Fruit fly (Drosophila melanogaster) whole organism, pupa: ENCODE data around the gene ss.

Experiments used
- CG10348 ChIP-seq: fragments of 200-800 bp; sonication (Bioruptor generic); IDR thresholded peaks from 2 replicates; pipeline ENCODE4 v1.3.6; 2022; ENCODE audit warnings: missing biosample characterization, missing genetic modification characterization
- CG12605 ChIP-seq: fragments of 200-800 bp; sonication (Bioruptor generic); IDR thresholded peaks from 2 replicates; pipeline ENCODE4 v1.3.6; 2022; ENCODE audit warnings: missing biosample characterization, missing genetic modification characterization
- CG13204 ChIP-seq: fragments of 200-800 bp; sonication (Bioruptor generic); optimal IDR thresholded peaks from 2 replicates; lab custom pipeline; 2018; ENCODE audit warnings: missing biosample characterization, mild to moderate bottlenecking, missing genetic modification characterization, moderate library complexity
- CG14655 ChIP-seq: fragments of 200-800 bp; sonication (Bioruptor generic); optimal IDR thresholded peaks from 3 replicates; lab custom pipeline; 2017; ENCODE audit warnings: mild to moderate bottlenecking, missing biosample characterization, missing genetic modification reagents, missing genetic modification characterization
- CG15710 ChIP-seq: fragments of 200-800 bp; sonication (Bioruptor generic); optimal IDR thresholded peaks from 2 replicates; lab custom pipeline; 2018; ENCODE audit warnings: missing biosample characterization, mild to moderate bottlenecking, missing genetic modification characterization, moderate library complexity
- CG17806 ChIP-seq: fragments of 200-800 bp; sonication (Bioruptor generic); optimal IDR thresholded peaks from 2 replicates; lab custom pipeline; 2018; ENCODE audit warnings: missing biosample characterization, mild to moderate bottlenecking, missing genetic modification characterization, moderate library complexity
- CG32121 ChIP-seq: fragments of 200-800 bp; sonication (Bioruptor generic); IDR thresholded peaks from 2 replicates; pipeline ENCODE4 v1.3.6; 2022; ENCODE audit warnings: missing biosample characterization, missing genetic modification characterization
- CG34367 ChIP-seq: fragments of 200-800 bp; sonication (Bioruptor generic); optimal IDR thresholded peaks from 2 replicates; lab custom pipeline; 2018; ENCODE audit warnings: missing biosample characterization, mild to moderate bottlenecking, missing genetic modification characterization
- CG4496 ChIP-seq: fragments of 200-800 bp; sonication (Bioruptor generic); IDR thresholded peaks from 3 replicates; pipeline ENCODE4 v1.3.6; 2022; ENCODE audit warnings: missing biosample characterization, missing genetic modification characterization
- CG8159 ChIP-seq: fragments of 200-800 bp; sonication (Bioruptor generic); optimal IDR thresholded peaks from 3 replicates; lab custom pipeline; 2018; ENCODE audit warnings: missing biosample characterization, mild to moderate bottlenecking, missing genetic modification characterization, moderate library complexity
- CG8301 ChIP-seq: fragments of 200-800 bp; sonication (Bioruptor generic); optimal IDR thresholded peaks from 2 replicates; lab custom pipeline; 2018; ENCODE audit warnings: missing biosample characterization, mild to moderate bottlenecking, missing genetic modification characterization
- CG9948 ChIP-seq: fragments of 200-800 bp; sonication (Bioruptor generic); optimal IDR thresholded peaks from 2 replicates; lab custom pipeline; 2018; ENCODE audit warnings: missing biosample characterization, mild to moderate bottlenecking, missing genetic modification characterization, moderate library complexity
- D1 ChIP-seq: fragments of 200-800 bp; sonication (Bioruptor generic); optimal IDR thresholded peaks from 2 replicates; lab custom pipeline; 2018; ENCODE audit warnings: missing biosample characterization, mild to moderate bottlenecking, missing genetic modification characterization, moderate library complexity
- EcR ChIP-seq: fragments of 200-800 bp; sonication (Bioruptor generic); optimal IDR thresholded peaks from 3 replicates; lab custom pipeline; 2019; ENCODE audit warnings: missing biosample characterization, missing genetic modification characterization, mild to moderate bottlenecking, moderate library complexity, missing genetic modification reagents
- Ets98B ChIP-seq: fragments of 200-800 bp; sonication (Bioruptor generic); IDR thresholded peaks from 2 replicates; pipeline ENCODE4 v1.3.6; 2022; ENCODE audit warnings: missing biosample characterization, missing genetic modification characterization
- Pif1A ChIP-seq: fragments of 200-800 bp; sonication (Bioruptor generic); optimal IDR thresholded peaks from 3 replicates; lab custom pipeline; 2016; ENCODE audit warnings: missing biosample characterization, missing genetic modification characterization
- Pif1B ChIP-seq: fragments of 200-800 bp; sonication (Bioruptor generic); optimal IDR thresholded peaks from 3 replicates; lab custom pipeline; 2016; ENCODE audit warnings: missing biosample characterization, missing genetic modification characterization
- Snoo ChIP-seq: fragments of 200-800 bp; sonication (Bioruptor generic); optimal IDR thresholded peaks from 3 replicates; lab custom pipeline; 2017; ENCODE audit warnings: missing biosample characterization, mild to moderate bottlenecking, missing genetic modification characterization, inconsistent platforms
- fd96Ca ChIP-seq: fragments of 200-800 bp; sonication (Bioruptor generic); IDR thresholded peaks from 3 replicates; pipeline ENCODE4 v1.3.6; 2022; ENCODE audit warnings: missing biosample characterization, missing genetic modification characterization
- gl ChIP-seq: fragments of 200-800 bp; sonication (Bioruptor generic); optimal IDR thresholded peaks from 2 replicates; lab custom pipeline; 2018; ENCODE audit warnings: missing biosample characterization, mild to moderate bottlenecking, missing genetic modification characterization
- rn ChIP-seq: fragments of 200-800 bp; sonication (Bioruptor generic); IDR thresholded peaks from 2 replicates; pipeline ENCODE4 v1.3.6; 2022; ENCODE audit warnings: missing biosample characterization, missing genetic modification characterization

Gene ss

DNA sequence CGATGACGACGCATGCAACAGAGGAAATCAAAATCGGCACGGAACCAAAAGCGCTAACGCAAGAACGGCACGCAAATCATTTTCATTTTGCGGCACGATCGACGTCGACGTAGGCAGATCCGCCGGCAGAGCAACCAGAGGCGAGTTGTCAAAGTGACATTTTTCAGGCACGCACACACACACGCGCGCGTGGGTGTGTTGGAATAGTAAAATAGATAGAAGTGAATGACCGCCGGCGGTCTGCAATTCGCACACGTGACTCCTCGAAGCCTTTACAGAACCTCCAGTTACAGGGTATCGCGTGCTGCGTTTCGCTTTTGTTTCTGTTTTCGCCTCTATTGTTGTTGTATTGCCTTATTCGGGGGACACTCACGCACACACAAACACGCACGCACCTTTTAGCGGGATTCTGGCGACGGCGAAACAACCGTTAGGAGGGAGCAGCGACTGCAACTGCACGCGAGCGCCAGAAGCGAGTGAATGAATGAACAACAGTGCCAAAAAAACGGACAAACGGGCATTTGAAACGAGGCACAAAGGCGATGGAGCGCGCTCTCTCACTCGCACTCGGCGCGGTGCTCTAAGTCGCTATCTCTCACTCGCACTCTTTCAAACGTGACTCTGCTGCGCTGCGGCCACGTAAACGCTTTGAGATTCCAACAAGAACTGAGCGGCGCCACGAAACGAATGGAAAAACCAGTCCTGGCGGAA is at the start of gene ss:
ss (minus strand) TSS at position 668 of the 711 bp plus-strand sequence.
- TF ChIP-seq CG13204 (GFP tag; lab: Kevin White, UChicago) (peak; percentile 20), Ets98B (GFP tag; lab: Robert Waterston, UW) (no peak), CG32121 (GFP tag; lab: Robert Waterston, UW) (no peak), rn (GFP tag; lab: Robert Waterston, UW) (no peak), gl (no peak), Snoo (no peak), CG15710 (tag; lab: Kevin White, UChicago) (no peak), CG4496 (GFP tag; lab: Robert Waterston, UW) (no peak), fd96Ca (no peak)

- TF ChIP-seq Ets98B (GFP tag; lab: Robert Waterston, UW) = no peak; the same call in 1 of the 2 replicates
- no peak for TF ChIP-seq CG14655 (GFP tag; lab: Kevin White, UChicago)
- no peak for TF ChIP-seq CG15710 (tag; lab: Kevin White, UChicago)
- peak; percentile 22; the same call in 1 of the 3 replicates for TF ChIP-seq CG4496 (GFP tag; lab: Robert Waterston, UW)
- TF ChIP-seq EcR = peak; percentile 32
- TF ChIP-seq, all 21 proteins: peak for 2
Measured at dm6 chr3R:16452954-16453587, 49.6 kb upstream of the ss start.

DNA sequence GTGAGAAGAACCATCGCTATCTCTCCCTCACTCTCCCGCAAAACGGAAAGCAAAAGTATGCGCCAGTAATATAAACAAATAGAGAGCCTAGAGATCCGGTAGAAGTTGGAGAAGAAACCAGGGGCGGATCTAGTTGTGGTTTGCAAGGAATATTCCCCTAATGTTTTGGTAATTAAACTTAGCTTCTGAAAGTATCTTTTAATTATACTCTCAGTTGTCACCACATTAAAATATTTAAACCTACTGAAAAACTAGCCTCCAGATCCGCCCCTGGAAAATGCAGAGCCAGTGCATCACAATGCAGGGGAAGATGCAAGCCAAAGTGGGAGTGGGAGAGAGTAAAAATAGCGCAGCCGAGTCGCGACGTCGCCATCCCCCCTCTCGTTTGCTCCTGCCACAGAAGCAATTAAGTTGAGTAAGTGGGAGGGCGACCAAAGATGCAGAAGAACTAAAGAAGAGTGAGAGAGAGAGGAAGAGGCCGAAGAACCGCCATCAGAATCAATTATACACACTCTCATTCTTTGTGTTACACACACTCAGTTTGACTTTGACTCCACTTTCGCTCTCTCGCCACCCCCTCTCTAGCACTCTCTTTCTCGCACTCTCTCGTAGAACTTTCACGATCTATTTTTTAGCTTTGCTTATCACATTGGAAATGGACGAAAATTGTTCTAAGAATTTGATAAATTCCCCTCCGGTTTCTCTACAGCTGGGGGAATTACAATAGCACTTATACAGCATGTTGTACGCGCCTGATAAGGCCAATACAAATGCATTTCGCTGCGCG is 45.9 kb upstream of the ss start:
- TF ChIP-seq CG9948 (tag; lab: Kevin White, UChicago) = peak; percentile 99
- peak; percentile 99 for TF ChIP-seq CG15710 (tag; lab: Kevin White, UChicago)
- TF ChIP-seq fd96Ca = peak; percentile 99
- peak; percentile 95 for TF ChIP-seq Pif1B (GFP tag; lab: Kevin White, UChicago)
- peak; percentile 99 for TF ChIP-seq CG4496 (GFP tag; lab: Robert Waterston, UW)
- peak; percentile 95 for TF ChIP-seq gl
- peak; percentile 77 for TF ChIP-seq EcR
- TF ChIP-seq CG13204 (GFP tag; lab: Kevin White, UChicago) = peak; percentile 97
- TF ChIP-seq CG34367 (tag; lab: Kevin White, UChicago) = peak; percentile 99
- peak; percentile 89 for TF ChIP-seq Snoo
- peak; percentile 98 for TF ChIP-seq CG32121 (GFP tag; lab: Robert Waterston, UW)
- TF ChIP-seq Ets98B (GFP tag; lab: Robert Waterston, UW) = peak; percentile 99
- TF ChIP-seq CG8159 (tag; lab: Kevin White, UChicago) = peak; percentile 99
- TF ChIP-seq rn (GFP tag; lab: Robert Waterston, UW) = peak; percentile 99
- TF ChIP-seq CG12605 (GFP tag; lab: Robert Waterston, UW) = peak; percentile 98
- peak; percentile 97 for TF ChIP-seq CG10348
- peak; percentile 99 for TF ChIP-seq CG17806
- peak; percentile 94 for TF ChIP-seq D1 (tag; lab: Kevin White, UChicago)
- peak; percentile 99 for TF ChIP-seq CG14655 (GFP tag; lab: Kevin White, UChicago)
- TF ChIP-seq CG8301 = peak; percentile 98
- peak; percentile 99 for TF ChIP-seq Pif1A (GFP tag; lab: Kevin White, UChicago)

DNA sequence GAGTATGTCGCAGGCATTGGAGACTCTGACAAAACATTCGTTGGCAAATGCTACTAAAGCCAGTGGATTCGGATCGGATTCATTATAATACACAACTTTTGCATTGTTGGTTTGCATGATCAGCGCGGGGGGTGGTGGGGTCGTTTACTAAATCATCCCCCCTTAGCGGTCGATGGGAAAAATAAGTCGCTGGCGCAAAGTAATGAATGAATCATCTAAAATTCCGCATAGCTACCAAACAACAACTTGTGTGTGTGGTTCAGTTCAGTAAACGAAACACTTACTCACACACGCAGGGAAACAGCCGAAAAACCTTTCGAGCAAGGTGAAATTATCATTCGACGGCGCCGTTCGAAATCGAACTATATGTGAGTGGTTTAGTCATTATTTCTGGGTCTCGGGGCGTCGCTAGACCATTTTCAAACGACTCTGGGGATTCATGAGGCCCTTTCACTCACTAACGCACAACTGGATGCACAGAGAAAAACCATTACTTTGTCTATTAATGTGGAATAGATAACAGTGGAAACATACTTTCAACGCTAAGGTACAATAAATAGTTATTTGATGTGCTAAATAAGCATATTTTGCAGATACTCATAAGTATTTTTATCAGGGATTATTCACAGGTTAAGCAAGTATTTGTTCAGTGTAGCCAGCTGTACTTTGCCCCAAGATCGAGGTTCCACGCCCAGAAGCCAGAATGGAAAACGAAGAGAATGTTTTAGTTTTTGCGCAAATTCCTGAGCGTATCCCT is 45.1 kb upstream of the ss start:
- TF ChIP-seq CG8301 (peak; percentile 89), Ets98B (GFP tag; lab: Robert Waterston, UW) (peak; percentile 82), CG12605 (GFP tag; lab: Robert Waterston, UW) (peak; percentile 87), EcR (no peak), CG34367 (tag; lab: Kevin White, UChicago) (peak; percentile 86), fd96Ca (peak; percentile 87), D1 (tag; lab: Kevin White, UChicago) (no peak), CG9948 (tag; lab: Kevin White, UChicago) (peak; percentile 84), Pif1B (GFP tag; lab: Kevin White, UChicago) (no peak), CG32121 (GFP tag; lab: Robert Waterston, UW) (peak; percentile 63), rn (GFP tag; lab: Robert Waterston, UW) (peak; percentile 86), CG14655 (GFP tag; lab: Kevin White, UChicago) (peak; percentile 89), gl (peak; percentile 87), CG17806 (peak; percentile 76), CG13204 (GFP tag; lab: Kevin White, UChicago) (peak; percentile 44), CG10348 (peak; percentile 49; the same call in 1 of the 2 replicates), Pif1A (GFP tag; lab: Kevin White, UChicago) (no peak), CG4496 (GFP tag; lab: Robert Waterston, UW) (peak; percentile 95), CG8159 (tag; lab: Kevin White, UChicago) (no peak), CG15710 (tag; lab: Kevin White, UChicago) (no peak), Snoo (no peak)
